Fruit fly (Drosophila melanogaster): ENCODE data around the gene Trmt61.

Trmt61 gene

DNA sequence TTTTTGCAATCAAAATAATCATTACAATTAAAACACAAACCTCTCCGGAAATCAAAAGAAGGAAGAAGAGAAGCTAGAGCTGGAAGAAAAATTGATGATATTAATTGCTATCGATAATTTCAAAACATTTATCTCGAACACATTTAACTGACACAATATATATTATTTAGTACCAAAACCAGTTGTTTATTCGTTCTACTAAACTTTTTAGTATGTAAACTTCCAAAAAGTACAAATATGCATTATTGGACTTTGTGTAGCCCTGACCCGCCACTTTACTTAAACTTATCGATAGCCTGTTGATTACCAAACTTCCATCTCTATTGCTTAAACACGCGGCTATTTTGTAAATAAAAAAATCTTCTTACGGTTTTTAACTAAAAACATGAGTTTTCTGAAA, at the start of gene Trmt61, which contains the start of gene RpL34a (continued):
- TF ChIP-seq CG12071 (GFP tag; optimal IDR thresholded peaks at IDR 0.05): peak; percentile 82
- no peak for TF ChIP-seq gro (GFP tag; optimal IDR thresholded peaks at IDR 0.05)
- peak; percentile 96 for TF ChIP-seq CG6765 (GFP tag; optimal IDR thresholded peaks at IDR 0.05)
- peak; percentile 41; the same call in 1 of the 2 replicates for TF ChIP-seq danr (GFP tag; IDR thresholded peaks at IDR 0.05)
- TF ChIP-seq CG31365 (tag; optimal IDR thresholded peaks at IDR 0.05): peak; percentile 77
- peak; percentile 88 for TF ChIP-seq Lhr (GFP tag; optimal IDR thresholded peaks at IDR 0.05)
- peak; percentile 81; the same call in 2 of the 3 replicates for TF ChIP-seq gce (GFP tag; IDR thresholded peaks at IDR 0.05)
- peak in 1 of 3 experiments; percentile 77 for TF ChIP-seq lola (GFP tag; optimal IDR thresholded peaks at IDR 0.05)
- no peak for TF ChIP-seq gcm2 (GFP tag; optimal IDR thresholded peaks at IDR 0.05)
- peak; percentile 25 for TF ChIP-seq Elba2 (GFP tag; optimal IDR thresholded peaks at IDR 0.05)
- peak; percentile 79 for TF ChIP-seq trh (GFP tag; optimal IDR thresholded peaks at IDR 0.05)
- peak; percentile 21 for TF ChIP-seq bigmax (GFP tag; optimal IDR thresholded peaks at IDR 0.05)
- peak; percentile 73 for TF ChIP-seq lbe (GFP tag; optimal IDR thresholded peaks at IDR 0.05)
- peak; percentile 83 for TF ChIP-seq exex (tag; optimal IDR thresholded peaks at IDR 0.05)
- peak; percentile 80 for TF ChIP-seq Xbp1 (GFP tag; optimal IDR thresholded peaks at IDR 0.05)
- peak; percentile 87 for TF ChIP-seq CG4424 (GFP tag; optimal IDR thresholded peaks at IDR 0.05)
- peak; percentile 79 for TF ChIP-seq Rfx (GFP tag; IDR thresholded peaks at IDR 0.05)
- TF ChIP-seq stc (GFP tag; IDR thresholded peaks at IDR 0.05): peak; percentile 83
- TF ChIP-seq Sox102F (GFP tag; optimal IDR thresholded peaks at IDR 0.05): peak; percentile 70
- TF ChIP-seq CG10147 (GFP tag; optimal IDR thresholded peaks at IDR 0.05): peak; percentile 92
- TF ChIP-seq Bgb (GFP tag; IDR thresholded peaks at IDR 0.05; ENCODE audit: partially characterized antibody): peak; percentile 79
- no peak for TF ChIP-seq CG4360 (GFP tag; IDR thresholded peaks at IDR 0.05)
- peak; percentile 86 for TF ChIP-seq sob (GFP tag; IDR thresholded peaks at IDR 0.05)
- peak; percentile 64; the same call in 1 of the 2 replicates for TF ChIP-seq gsb (GFP tag; IDR thresholded peaks at IDR 0.05)
- TF ChIP-seq NK7.1 (GFP tag; optimal IDR thresholded peaks at IDR 0.05): peak; percentile 77
- no peak for TF ChIP-seq CG2199 (GFP tag; IDR thresholded peaks at IDR 0.05)
- TF ChIP-seq CG14667 (GFP tag; IDR thresholded peaks at IDR 0.05): peak; percentile 41; the same call in 1 of the 2 replicates
- TF ChIP-seq GATAe (GFP tag; conservative IDR thresholded peaks at IDR 0.05): peak; percentile 54
- TF ChIP-seq lov (optimal IDR thresholded peaks at IDR 0.05): no peak
- TF ChIP-seq lov (GFP tag; IDR thresholded peaks at IDR 0.05): no peak
- TF ChIP-seq vfl (GFP tag; optimal IDR thresholded peaks at IDR 0.05): peak; percentile 75
- TF ChIP-seq CG14014 (GFP tag; IDR thresholded peaks at IDR 0.05): peak; percentile 56; the same call in 1 of the 2 replicates
- TF ChIP-seq vnd (GFP tag; IDR thresholded peaks at IDR 0.05; ENCODE audit: partially characterized antibody): peak; percentile 84
- TF ChIP-seq org-1 (GFP tag; optimal IDR thresholded peaks at IDR 0.05): peak; percentile 79
- peak; percentile 82 for TF ChIP-seq TFAM (GFP tag; optimal IDR thresholded peaks at IDR 0.05)
- peak; percentile 59 for TF ChIP-seq CG10366 (GFP tag; IDR thresholded peaks at IDR 0.05)
- TF ChIP-seq unpg (GFP tag; optimal IDR thresholded peaks at IDR 0.05): peak; percentile 85
- TF ChIP-seq gfzf (GFP tag; optimal IDR thresholded peaks at IDR 0.05): peak; percentile 35
- TF ChIP-seq Eip74EF (GFP tag; optimal IDR thresholded peaks at IDR 0.05): peak in 1 of 2 experiments; percentile 85
- TF ChIP-seq ind (GFP tag; optimal IDR thresholded peaks at IDR 0.05): peak; percentile 60
- peak; percentile 54; the same call in 1 of the 3 replicates for TF ChIP-seq zen2 (GFP tag; IDR thresholded peaks at IDR 0.05; ENCODE audit: partially characterized antibody)
- TF ChIP-seq CG10209 (GFP tag; optimal IDR thresholded peaks at IDR 0.05): peak; percentile 89
- TF ChIP-seq CG2678 (tag; optimal IDR thresholded peaks at IDR 0.05): peak; percentile 85
- TF ChIP-seq CG32767 (GFP tag; IDR thresholded peaks at IDR 0.05): peak; percentile 79
- peak; percentile 56 for TF ChIP-seq CG7745 (tag; optimal IDR thresholded peaks at IDR 0.05)
- peak; percentile 65 for TF ChIP-seq zfh2 (GFP tag; optimal IDR thresholded peaks at IDR 0.05)
- TF ChIP-seq CG13894 (tag; optimal IDR thresholded peaks at IDR 0.05): peak; percentile 78
- peak; percentile 71 for TF ChIP-seq slp2 (GFP tag; optimal IDR thresholded peaks at IDR 0.05)
- peak; percentile 83 for TF ChIP-seq CG32532 (GFP tag; IDR thresholded peaks at IDR 0.05)
- peak; percentile 55 for TF ChIP-seq Rx (GFP tag; IDR thresholded peaks at IDR 0.05)
